4 fruit fly cellular contexts compared by ENCODE assay signal in genomic region chr3L:10306304-10306908, dm6.
A peak's percentile ranks its signal among the peaks of the same experiment; 100 is the strongest.
TF ChIP-seq lines count a peak whose summit lies in the region.

No protein-coding gene starts in this region.

- TF ChIP-seq CTCF in whole organism, embryonic (GFP tag; optimal IDR thresholded peaks at IDR 0.05; lab: Kevin White, UChicago), result no peak

TF ChIP-seq in whole organism, adult, 20 proteins besides CTCF, POLR2A, EP300 and RAD21:
- TF ChIP-seq pad (GFP tag; optimal IDR thresholded peaks at IDR 0.05; lab: Kevin White, UChicago) (peak; percentile 82), cnc (optimal IDR thresholded peaks at IDR 0.05; lab: Kevin White, UChicago) (no peak)

TF ChIP-seq in whole organism, embryonic, 481 proteins besides CTCF, POLR2A, EP300 and RAD21 (continues in another document):
- no peak for TF ChIP-seq CG3407 (GFP tag; optimal IDR thresholded peaks at IDR 0.05; lab: Kevin White, UChicago)
- peak; percentile 35 for TF ChIP-seq abd-A (tag; optimal IDR thresholded peaks at IDR 0.05; lab: Kevin White, UChicago)
- no peak for TF ChIP-seq CG12104 (GFP tag; optimal IDR thresholded peaks at IDR 0.05; lab: Kevin White, UChicago)
- TF ChIP-seq Ada2b (GFP tag; IDR thresholded peaks at IDR 0.05; lab: Robert Waterston, UW), result no peak
- TF ChIP-seq cas (GFP tag; IDR thresholded peaks at IDR 0.05; lab: Robert Waterston, UW), result 0 out of 2 replicates have a peak, but pooled peaks have one; percentile 19
- TF ChIP-seq CG7357 (GFP tag; IDR thresholded peaks at IDR 0.05; lab: Robert Waterston, UW), result no peak
- no peak for TF ChIP-seq CG14667 (GFP tag; IDR thresholded peaks at IDR 0.05; lab: Robert Waterston, UW)
- no peak for TF ChIP-seq TFAM (GFP tag; optimal IDR thresholded peaks at IDR 0.05; lab: Kevin White, UChicago)
- TF ChIP-seq zen2 (GFP tag; IDR thresholded peaks at IDR 0.05; lab: Robert Waterston, UW; ENCODE audit: partially characterized antibody), result 0 out of 3 replicates have a peak, but pooled peaks have one; percentile 21
- TF ChIP-seq CG7786 (GFP tag; optimal IDR thresholded peaks at IDR 0.05; lab: Kevin White, UChicago), result no peak
- TF ChIP-seq hkb (optimal IDR thresholded peaks at IDR 0.05; lab: Kevin White, UChicago), result no peak
- no peak for TF ChIP-seq hkb (GFP tag; IDR thresholded peaks at IDR 0.05; lab: Robert Waterston, UW)
- no peak for TF ChIP-seq CG12769 (tag; optimal IDR thresholded peaks at IDR 0.05; lab: Kevin White, UChicago)
- peak; percentile 43 to 58 for TF ChIP-seq Trl (optimal IDR thresholded peaks at IDR 0.05; lab: Kevin White, UChicago)
- no peak for TF ChIP-seq Trl (GFP tag; optimal IDR thresholded peaks at IDR 0.05; lab: Kevin White, UChicago)
- TF ChIP-seq CG6683 (GFP tag; optimal IDR thresholded peaks at IDR 0.05; lab: Kevin White, UChicago), result no peak
- no peak for TF ChIP-seq stc (GFP tag; IDR thresholded peaks at IDR 0.05; lab: Robert Waterston, UW)
- TF ChIP-seq Gsc (GFP tag; IDR thresholded peaks at IDR 0.05; lab: Robert Waterston, UW), result no peak
- TF ChIP-seq CG7963 (GFP tag; IDR thresholded peaks at IDR 0.05; lab: Robert Waterston, UW; ENCODE audit: partially characterized antibody), result no peak
- no peak for TF ChIP-seq ttk (GFP tag; IDR thresholded peaks at IDR 0.05; lab: Robert Waterston, UW)
- TF ChIP-seq tio (GFP tag; optimal IDR thresholded peaks at IDR 0.05; lab: Kevin White, UChicago), result no peak
- no peak for TF ChIP-seq H15 (GFP tag; IDR thresholded peaks at IDR 0.05; lab: Robert Waterston, UW)
- TF ChIP-seq Hmx (GFP tag; optimal IDR thresholded peaks at IDR 0.05; lab: Kevin White, UChicago), result no peak
- no peak for TF ChIP-seq CG14050 (GFP tag; IDR thresholded peaks at IDR 0.05; lab: Robert Waterston, UW)
- TF ChIP-seq ac (GFP tag; optimal IDR thresholded peaks at IDR 0.05; lab: Kevin White, UChicago), result no peak
- no peak for TF ChIP-seq trem (tag; optimal IDR thresholded peaks at IDR 0.05; lab: Kevin White, UChicago)
- TF ChIP-seq CG17568 (GFP tag; optimal IDR thresholded peaks at IDR 0.05; lab: Kevin White, UChicago), result no peak
- TF ChIP-seq ewg (GFP tag; optimal IDR thresholded peaks at IDR 0.05; lab: Kevin White, UChicago), result peak; percentile 91
- TF ChIP-seq Hmr (GFP tag; optimal IDR thresholded peaks at IDR 0.05; lab: Kevin White, UChicago), result no peak
- no peak for TF ChIP-seq mld (GFP tag; IDR thresholded peaks at IDR 0.05; lab: Robert Waterston, UW; ENCODE audit: partially characterized antibody)

TF ChIP-seq in whole organism, prepupa, 60 proteins besides CTCF, POLR2A, EP300 and RAD21:
- TF ChIP-seq Lpt (GFP tag; optimal IDR thresholded peaks at IDR 0.05; lab: Kevin White, UChicago) (no peak), Eip78C (GFP tag; lab: Kevin White, UChicago) (peak; percentile 20), ss (GFP tag; optimal IDR thresholded peaks at IDR 0.05; lab: Kevin White, UChicago) (peak in 1 of 2 experiments; percentile 17), CG6276 (GFP tag; optimal IDR thresholded peaks at IDR 0.05; lab: Kevin White, UChicago) (peak; percentile 15)

TF ChIP-seq in whole organism, pupa, 21 proteins besides CTCF, POLR2A, EP300 and RAD21:
- TF ChIP-seq CG4496 (GFP tag; IDR thresholded peaks at IDR 0.05; lab: Robert Waterston, UW) (0 out of 3 replicates have a peak, but pooled peaks have one; percentile 11), CG15710 (tag; optimal IDR thresholded peaks at IDR 0.05; lab: Kevin White, UChicago) (no peak), Ets98B (GFP tag; IDR thresholded peaks at IDR 0.05; lab: Robert Waterston, UW) (no peak), CG14655 (GFP tag; optimal IDR thresholded peaks at IDR 0.05; lab: Kevin White, UChicago) (peak; percentile 1), CG32121 (GFP tag; IDR thresholded peaks at IDR 0.05; lab: Robert Waterston, UW) (no peak), CG12605 (GFP tag; IDR thresholded peaks at IDR 0.05; lab: Robert Waterston, UW) (no peak), CG17806 (tag; optimal IDR thresholded peaks at IDR 0.05; lab: Kevin White, UChicago) (no peak)
